Worm (Caenorhabditis elegans): Measurements from ENCODE around the gene F11G11.4.

- TF ChIP-seq egl-27 (tag; optimal IDR thresholded peaks at IDR 0.05) (no peak), nhr-25 (tag; optimal IDR thresholded peaks at IDR 0.05) (no peak), fos-1 (tag; optimal IDR thresholded peaks at IDR 0.05) (no peak), nhr-77 (tag; optimal IDR thresholded peaks at IDR 0.05) (no peak)
Observed at ce11 chrII:4908160-4908559, 47.8 kb downstream of the F11G11.4 start.
